Worm (Caenorhabditis elegans) whole organism, L4 larva: Measurements from ENCODE around the gene gcna-1.

Source experiments
- T26A8.4 ChIP-seq: fragments of 200-800 bp; sonication (Bioruptor generic); IDR thresholded peaks from 2 replicates; pipeline ENCODE4 v1.3.6; 2022; ENCODE audit warnings: missing genetic modification characterization, missing compliant biosample characterization
- Y5F2A.4 ChIP-seq: fragments of 200-800 bp; sonication (Bioruptor generic); optimal IDR thresholded peaks from 2 replicates; lab custom pipeline; 2018; ENCODE audit warnings: mild to moderate bottlenecking, missing genetic modification characterization, missing compliant biosample characterization
- dpl-1 ChIP-seq: fragments of 150-350 bp; optimal IDR thresholded peaks from 2 replicates; lab custom pipeline; 2014; ENCODE audit warnings: missing biosample characterization, missing genetic modification reagents, missing genetic modification characterization
- fkh-10 ChIP-seq: fragments of 150-350 bp; optimal IDR thresholded peaks from 2 replicates; lab custom pipeline; 2014; ENCODE audit warnings: missing biosample characterization, missing genetic modification reagents, missing genetic modification characterization
- hlh-30 ChIP-seq: sonication (generic microtip); optimal IDR thresholded peaks from 2 replicates; lab custom pipeline; 2017; ENCODE audit warnings: antibody characterized with exemption, mild to moderate bottlenecking, missing genetic modification characterization, missing compliant biosample characterization; ENCODE audit not compliant: insufficient read depth
- lsy-2 ChIP-seq, 2 experiments: fragments of 150-350 bp in 1 of 2; sonication (generic microtip) in 1 of 2; optimal IDR thresholded peaks; 2 replicates each; lab custom pipeline; 2014 to 2017; ENCODE audit warnings: missing biosample characterization in 2 of 2, missing genetic modification characterization in 2 of 2
- nhr-10 ChIP-seq: fragments of 150-350 bp; optimal IDR thresholded peaks from 2 replicates; lab custom pipeline; 2014; ENCODE audit warnings: missing biosample characterization, missing genetic modification characterization
- nhr-102 ChIP-seq: sonication (generic microtip); optimal IDR thresholded peaks from 2 replicates; lab custom pipeline; 2016; ENCODE audit warnings: mild to moderate bottlenecking, missing genetic modification characterization, moderate library complexity, missing compliant biosample characterization
- nhr-28 ChIP-seq: fragments of 150-350 bp; optimal IDR thresholded peaks from 2 replicates; lab custom pipeline; 2014; ENCODE audit warnings: missing biosample characterization, missing genetic modification characterization
- pha-4 ChIP-seq, 2 experiments: fragments of 150-350 bp in 1 of 2; fragments of 200-800 bp in 1 of 2; sonication (Bioruptor generic) in 1 of 2; IDR thresholded peaks in 1 of 2; optimal IDR thresholded peaks in 1 of 2; 2 replicates each; pipeline versions ENCODE4 v1.3.6 to Lab custom; 2014 to 2022; ENCODE audit warnings: missing genetic modification characterization in 2 of 2, missing genetic modification reagents in 2 of 2, missing biosample characterization in 1 of 2, missing compliant biosample characterization in 1 of 2
- saeg-2 ChIP-seq: fragments of 200-800 bp; sonication (Bioruptor generic); IDR thresholded peaks from 2 replicates; pipeline ENCODE4 v1.3.6; 2022; ENCODE audit warnings: missing genetic modification reagents, missing genetic modification characterization, missing compliant biosample characterization
- unc-130 ChIP-seq: sonication (generic microtip); optimal IDR thresholded peaks from 2 replicates; lab custom pipeline; 2016; ENCODE audit warnings: missing genetic modification reagents, missing genetic modification characterization, missing compliant biosample characterization
- unc-39 ChIP-seq: sonication (generic microtip); optimal IDR thresholded peaks from 2 replicates; lab custom pipeline; 2017; ENCODE audit warnings: missing biosample characterization, missing genetic modification characterization

DNA sequence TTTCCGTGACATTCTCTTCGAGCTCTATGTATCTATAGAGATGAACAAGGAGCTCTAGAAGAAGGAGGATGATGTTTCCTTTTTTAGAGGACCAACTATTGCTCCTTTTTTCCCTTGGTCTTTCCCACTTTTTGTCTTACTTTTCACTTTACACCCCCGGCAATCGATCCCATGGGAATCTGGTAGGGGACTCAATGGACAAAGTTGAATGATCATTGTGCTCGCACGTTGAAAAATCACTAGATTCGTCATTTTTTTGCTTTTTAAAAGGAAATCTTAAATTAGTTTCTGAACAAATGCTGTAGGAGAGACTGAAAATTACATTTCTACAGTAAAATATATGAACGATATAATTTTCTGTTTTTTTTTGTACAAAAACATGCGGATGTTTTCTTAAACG is 6.9 kb downstream of the gcna-1 start:
- no peak for TF ChIP-seq nhr-10
- no peak for TF ChIP-seq hlh-30
- no peak for TF ChIP-seq saeg-2 (GFP tag; lab: Robert Waterston, UW)
- TF ChIP-seq T26A8.4, result no peak
- TF ChIP-seq fkh-10, result no peak
- TF ChIP-seq unc-39 (tag; lab: Kevin White, UChicago), result no peak
- TF ChIP-seq nhr-102, result no peak
- no peak for TF ChIP-seq unc-130 (GFP tag; lab: Kevin White, UChicago)
- no peak for TF ChIP-seq Y5F2A.4 (GFP tag; lab: Kevin White, UChicago)
- no peak for TF ChIP-seq nhr-28
- no peak for TF ChIP-seq dpl-1 (GFP tag; lab: Kevin White, UChicago)
- TF ChIP-seq pha-4 (GFP tag; IDR thresholded peaks at IDR 0.05; lab: Robert Waterston, UW), result no peak
- no peak for TF ChIP-seq pha-4 (tag; optimal IDR thresholded peaks at IDR 0.05; lab: Kevin White, UChicago)
- TF ChIP-seq lsy-2 (tag; optimal IDR thresholded peaks at IDR 0.05; lab: Kevin White, UChicago), result no peak
